Worm (Caenorhabditis elegans): ENCODE results near the gene C14C10.5.

ce11 chrV:12590601-12591000, 9.4 kb upstream of the C14C10.5 start, which contains the start of gene ttr-43:
- TF ChIP-seq elt-3 (tag; optimal IDR thresholded peaks at IDR 0.05) (no peak), aly-2 (tag; optimal IDR thresholded peaks at IDR 0.05) (no peak), nhr-6 (tag; optimal IDR thresholded peaks at IDR 0.05) (no peak), nhr-10 (tag; optimal IDR thresholded peaks at IDR 0.05) (no peak), Y55F3AM.14 (GFP tag; optimal IDR thresholded peaks at IDR 0.05) (no peak), crh-2 (tag; optimal IDR thresholded peaks at IDR 0.05) (no peak), lin-13 (GFP tag; optimal IDR thresholded peaks at IDR 0.05) (no peak), nhr-237 (tag; optimal IDR thresholded peaks at IDR 0.05) (no peak), blmp-1 (tag; optimal IDR thresholded peaks at IDR 0.05; ENCODE audit: insufficient read depth) (no peak), ceh-82 (tag; optimal IDR thresholded peaks at IDR 0.05) (no peak), nhr-12 (tag; optimal IDR thresholded peaks at IDR 0.05) (no peak), elt-1 (tag; optimal IDR thresholded peaks at IDR 0.05) (no peak), ztf-11 (tag; optimal IDR thresholded peaks at IDR 0.05) (no peak), lin-11 (tag; optimal IDR thresholded peaks at IDR 0.05) (no peak)

All from whole organism, L2 larva.